Worm (Caenorhabditis elegans) whole organism, mixed stage, embryonic: Measurements from ENCODE around the gene Y38A10A.2.
"Not testable (repeated sequence)": the region's sequence is repeated elsewhere in the genome, so short reads cannot be mapped to it uniquely, and the experiment has no call there.

ENCODE experiments used
- M03D4.4 ChIP-seq: sonication (generic microtip); optimal IDR thresholded peaks from 2 replicates; lab custom pipeline; 2017; ENCODE audit warnings: mild to moderate bottlenecking, missing genetic modification characterization, missing compliant biosample characterization
- blmp-1 ChIP-seq: fragments of 150-350 bp; optimal IDR thresholded peaks from 2 replicates; lab custom pipeline; 2014; ENCODE audit warnings: missing biosample characterization, missing genetic modification characterization
- ceh-39 ChIP-seq: fragments of 150-350 bp; optimal IDR thresholded peaks from 2 replicates; lab custom pipeline; 2014; ENCODE audit warnings: missing biosample characterization, missing genetic modification characterization
- ceh-43 ChIP-seq: fragments of 200-800 bp; sonication (Bioruptor generic); optimal IDR thresholded peaks from 2 replicates; lab custom pipeline; 2018; ENCODE audit warnings: mild to moderate bottlenecking, missing genetic modification characterization, moderate library complexity, missing compliant biosample characterization
- ces-1 ChIP-seq: fragments of 150-350 bp; optimal IDR thresholded peaks from 2 replicates; lab custom pipeline; 2014; ENCODE audit warnings: missing biosample characterization, missing genetic modification reagents, missing genetic modification characterization
- cnd-1 ChIP-seq: fragments of 200-800 bp; sonication (Bioruptor generic); optimal IDR thresholded peaks from 2 replicates; lab custom pipeline; 2018; ENCODE audit warnings: mild to moderate bottlenecking, missing genetic modification characterization, missing compliant biosample characterization
- drap-1 ChIP-seq: fragments of 200-800 bp; sonication (Bioruptor generic); optimal IDR thresholded peaks from 3 replicates; lab custom pipeline; 2018; ENCODE audit warnings: mild to moderate bottlenecking, missing genetic modification characterization, missing compliant biosample characterization
- elt-1 ChIP-seq: sonication (generic microtip); optimal IDR thresholded peaks from 2 replicates; lab custom pipeline; 2017; ENCODE audit warnings: missing genetic modification characterization, mild to moderate bottlenecking, missing compliant biosample characterization, antibody characterized with exemption, moderate library complexity, borderline replicate concordance; ENCODE audit not compliant: insufficient read depth
- elt-3 ChIP-seq: fragments of 150-350 bp; optimal IDR thresholded peaks from 2 replicates; lab custom pipeline; 2014; ENCODE audit warnings: missing biosample characterization, missing genetic modification characterization
- flh-1 ChIP-seq: fragments of 200-800 bp; sonication (Bioruptor generic); optimal IDR thresholded peaks from 2 replicates; lab custom pipeline; 2018; ENCODE audit warnings: mild to moderate bottlenecking, missing genetic modification characterization, moderate library complexity, missing compliant biosample characterization
- ham-2 ChIP-seq: fragments of 200-800 bp; sonication (Bioruptor generic); optimal IDR thresholded peaks from 2 replicates; lab custom pipeline; 2018; ENCODE audit warnings: mild to moderate bottlenecking, missing genetic modification characterization, missing compliant biosample characterization
- hlh-1 ChIP-seq: fragments of 150-350 bp; optimal IDR thresholded peaks from 2 replicates; lab custom pipeline; 2014; ENCODE audit warnings: missing biosample characterization, missing genetic modification reagents, missing genetic modification characterization
- lin-13 ChIP-seq: fragments of 150-350 bp; optimal IDR thresholded peaks from 2 replicates; lab custom pipeline; 2014; ENCODE audit warnings: missing biosample characterization, missing genetic modification characterization
- lin-32 ChIP-seq: fragments of 200-800 bp; sonication (Bioruptor generic); optimal IDR thresholded peaks from 2 replicates; lab custom pipeline; 2018; ENCODE audit warnings: mild to moderate bottlenecking, missing genetic modification characterization, missing compliant biosample characterization
- lsy-2 ChIP-seq: fragments of 150-350 bp; optimal IDR thresholded peaks from 2 replicates; lab custom pipeline; 2014; ENCODE audit warnings: missing biosample characterization, missing genetic modification characterization
- mab-5 ChIP-seq: fragments of 150-350 bp; optimal IDR thresholded peaks from 2 replicates; lab custom pipeline; 2014; ENCODE audit warnings: missing biosample characterization, missing genetic modification characterization
- mep-1 ChIP-seq: fragments of 150-350 bp; optimal IDR thresholded peaks from 2 replicates; lab custom pipeline; 2017; ENCODE audit warnings: missing biosample characterization, missing genetic modification reagents, missing genetic modification characterization, inconsistent platforms
- mls-2 ChIP-seq: sonication (generic microtip); optimal IDR thresholded peaks from 2 replicates; lab custom pipeline; 2016; ENCODE audit warnings: mild to moderate bottlenecking, missing genetic modification characterization, moderate library complexity, missing compliant biosample characterization
- nhr-12 ChIP-seq: fragments of 150-350 bp; optimal IDR thresholded peaks from 2 replicates; lab custom pipeline; 2014; ENCODE audit warnings: missing biosample characterization, missing genetic modification characterization
- nhr-2 ChIP-seq: fragments of 150-350 bp; optimal IDR thresholded peaks from 2 replicates; lab custom pipeline; 2014; ENCODE audit warnings: missing biosample characterization, missing genetic modification characterization
- nhr-237 ChIP-seq: fragments of 150-350 bp; optimal IDR thresholded peaks from 2 replicates; lab custom pipeline; 2014; ENCODE audit warnings: missing biosample characterization, missing genetic modification characterization
- nhr-28 ChIP-seq: fragments of 150-350 bp; optimal IDR thresholded peaks from 2 replicates; lab custom pipeline; 2014; ENCODE audit warnings: missing biosample characterization, missing genetic modification characterization
- nhr-76 ChIP-seq: sonication (generic microtip); optimal IDR thresholded peaks from 2 replicates; lab custom pipeline; 2017; ENCODE audit warnings: missing biosample characterization, missing genetic modification characterization
- pha-4 ChIP-seq: fragments of 150-350 bp; optimal IDR thresholded peaks from 2 replicates; lab custom pipeline; 2018; ENCODE audit warnings: missing biosample characterization, missing genetic modification reagents, missing genetic modification characterization
- sem-2 ChIP-seq: fragments of 200-800 bp; sonication (Bioruptor generic); optimal IDR thresholded peaks from 2 replicates; lab custom pipeline; 2018; ENCODE audit warnings: mild to moderate bottlenecking, missing genetic modification characterization, missing compliant biosample characterization
- snpc-4 ChIP-seq: fragments of 150-350 bp; optimal IDR thresholded peaks from 2 replicates; lab custom pipeline; 2014; ENCODE audit warnings: missing biosample characterization, missing genetic modification characterization
- sptf-1 ChIP-seq: sonication (generic microtip); optimal IDR thresholded peaks from 2 replicates; lab custom pipeline; 2017; ENCODE audit warnings: mild to moderate bottlenecking, missing genetic modification characterization, moderate library complexity, missing compliant biosample characterization
- unc-120 ChIP-seq: sonication (generic microtip); optimal IDR thresholded peaks from 2 replicates; lab custom pipeline; 2017; ENCODE audit warnings: missing genetic modification characterization, missing compliant biosample characterization; ENCODE audit not compliant: poor library complexity, severe bottlenecking
- unc-39 ChIP-seq: fragments of 150-350 bp; optimal IDR thresholded peaks from 2 replicates; lab custom pipeline; 2014; ENCODE audit warnings: missing biosample characterization, missing genetic modification characterization
- unc-62 ChIP-seq: fragments of 150-350 bp; optimal IDR thresholded peaks from 2 replicates; lab custom pipeline; 2014; ENCODE audit warnings: missing biosample characterization, missing genetic modification reagents, missing genetic modification characterization
- zip-8 ChIP-seq: fragments of 150-350 bp; optimal IDR thresholded peaks from 2 replicates; lab custom pipeline; 2014; ENCODE audit warnings: missing biosample characterization, missing genetic modification characterization
- ztf-11 ChIP-seq: fragments of 150-350 bp; optimal IDR thresholded peaks from 2 replicates; lab custom pipeline; 2014; ENCODE audit warnings: missing biosample characterization, missing genetic modification characterization

The Y38A10A.2 gene

DNA sequence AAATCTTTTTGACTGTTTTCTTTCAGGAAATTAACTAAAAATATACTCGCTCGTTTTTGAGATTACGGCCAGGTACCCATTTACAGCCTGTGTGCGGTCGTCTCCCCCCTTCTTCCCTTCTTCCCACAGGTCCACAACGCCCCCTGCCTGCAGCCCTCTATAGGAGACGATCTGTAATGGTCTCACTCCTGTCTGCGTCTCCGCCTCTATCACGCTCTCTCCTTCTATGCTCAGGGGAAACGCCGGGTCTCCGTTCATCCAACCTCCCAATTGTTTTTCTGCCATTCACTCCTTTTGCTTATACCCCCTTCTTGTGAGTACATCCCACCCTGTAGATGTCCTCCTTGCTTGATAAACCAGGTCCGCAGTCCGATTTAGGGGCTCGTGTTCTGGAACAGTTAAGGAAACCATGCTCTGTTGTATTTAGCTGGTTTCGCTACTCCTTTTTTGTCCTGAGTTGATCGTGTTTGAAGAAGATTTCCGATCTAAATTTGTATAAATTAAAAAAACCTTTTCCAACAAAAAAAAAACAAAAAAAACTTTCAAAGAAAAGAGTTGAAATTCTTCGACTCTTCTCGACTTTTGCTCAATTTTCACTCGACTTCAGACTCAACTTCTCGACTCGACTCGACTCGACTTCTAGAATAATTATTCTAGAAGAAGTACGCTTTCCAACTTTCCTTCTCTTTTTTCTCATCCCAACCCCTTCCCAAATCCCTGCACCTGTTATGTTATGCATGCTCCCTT lies 24.7 kb downstream of the Y38A10A.2 start, which contains the start of gene F29G9.1:
Gene F29G9.1 (plus strand): TSS at position 697 of the 747 bp plus-strand sequence.
- not testable (repeated sequence) for TF ChIP-seq mls-2; ceh-39 (tag; lab: Kevin White, UChicago); lsy-2 (tag; lab: Kevin White, UChicago)

DNA sequence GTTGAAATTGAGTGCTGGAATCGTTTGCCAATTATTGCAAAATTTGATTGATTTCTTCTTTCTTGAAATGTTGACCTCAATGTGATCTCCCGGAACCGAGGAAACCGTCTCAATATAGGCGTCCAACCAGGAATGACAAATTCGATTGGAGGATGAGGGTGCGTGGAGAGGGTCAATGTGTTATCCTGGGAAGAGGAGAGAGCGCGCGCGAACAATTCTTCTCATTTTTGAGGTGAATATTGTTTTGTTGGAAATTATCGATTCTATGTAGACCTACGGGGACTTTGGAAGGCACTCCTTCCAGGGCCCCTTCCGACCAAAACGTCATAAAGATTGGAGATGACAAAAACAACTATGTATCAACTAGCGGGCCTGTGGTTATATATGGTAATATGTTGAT lies 26.7 kb downstream of the Y38A10A.2 start:
- TF ChIP-seq nhr-2 (tag; lab: Kevin White, UChicago) (no peak), unc-62 (no peak), lin-13 (tag; lab: Kevin White, UChicago) (no peak), elt-3 (tag; lab: Kevin White, UChicago) (no peak), mab-5 (no peak), elt-1 (tag; lab: Kevin White, UChicago) (no peak), drap-1 (GFP tag; lab: Kevin White, UChicago) (no peak), ceh-43 (GFP tag; lab: Kevin White, UChicago) (no peak), mep-1 (tag; lab: Kevin White, UChicago) (no peak), ceh-39 (tag; lab: Kevin White, UChicago) (no peak)

DNA sequence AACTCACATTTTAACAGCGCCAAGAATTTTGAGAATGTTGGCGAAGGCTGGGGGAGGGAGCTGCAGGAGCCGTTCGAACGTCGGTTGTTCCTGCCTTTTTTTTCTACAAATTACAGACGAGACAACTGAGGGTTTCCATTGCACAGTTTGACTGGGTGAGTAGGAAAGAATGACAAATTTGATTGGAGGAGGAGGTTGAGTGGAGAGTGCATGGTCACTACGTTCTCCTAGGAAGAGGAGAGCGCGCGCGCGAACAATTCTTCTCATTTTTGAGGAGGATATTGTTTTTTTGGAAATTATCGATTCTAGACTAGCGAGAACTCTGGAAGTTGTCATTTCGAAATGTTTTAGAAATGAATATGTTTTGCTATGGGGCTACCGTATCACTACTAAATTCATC lies 28.5 kb downstream of the Y38A10A.2 start, which contains the start of gene dhs-17:
Gene dhs-17 (minus strand): TSS at position 101 of the 400 bp plus-strand sequence.
- TF ChIP-seq lin-32 (GFP tag; lab: Kevin White, UChicago), result no peak
- TF ChIP-seq nhr-28 (tag; lab: Kevin White, UChicago), result no peak
- TF ChIP-seq nhr-12 (tag; lab: Kevin White, UChicago), result no peak
- TF ChIP-seq nhr-237 (tag; lab: Kevin White, UChicago), result no peak
- no peak for TF ChIP-seq unc-62
- no peak for TF ChIP-seq sem-2 (GFP tag; lab: Kevin White, UChicago)
- TF ChIP-seq unc-120 (tag; lab: Kevin White, UChicago), result no peak
- no peak for TF ChIP-seq mab-5
- no peak for TF ChIP-seq mep-1 (tag; lab: Kevin White, UChicago)
- no peak for TF ChIP-seq unc-39 (tag; lab: Kevin White, UChicago)
- TF ChIP-seq ham-2 (GFP tag; lab: Kevin White, UChicago), result no peak
- TF ChIP-seq ceh-39 (tag; lab: Kevin White, UChicago), result no peak
- no peak for TF ChIP-seq M03D4.4 (tag; lab: Kevin White, UChicago)
- no peak for TF ChIP-seq zip-8 (tag; lab: Kevin White, UChicago)
- TF ChIP-seq lsy-2 (tag; lab: Kevin White, UChicago), result no peak
- no peak for TF ChIP-seq ceh-43 (GFP tag; lab: Kevin White, UChicago)
- no peak for TF ChIP-seq ztf-11 (tag; lab: Kevin White, UChicago)
- TF ChIP-seq pha-4 (tag; lab: Kevin White, UChicago), result no peak
- TF ChIP-seq cnd-1 (tag; lab: Kevin White, UChicago), result no peak

DNA sequence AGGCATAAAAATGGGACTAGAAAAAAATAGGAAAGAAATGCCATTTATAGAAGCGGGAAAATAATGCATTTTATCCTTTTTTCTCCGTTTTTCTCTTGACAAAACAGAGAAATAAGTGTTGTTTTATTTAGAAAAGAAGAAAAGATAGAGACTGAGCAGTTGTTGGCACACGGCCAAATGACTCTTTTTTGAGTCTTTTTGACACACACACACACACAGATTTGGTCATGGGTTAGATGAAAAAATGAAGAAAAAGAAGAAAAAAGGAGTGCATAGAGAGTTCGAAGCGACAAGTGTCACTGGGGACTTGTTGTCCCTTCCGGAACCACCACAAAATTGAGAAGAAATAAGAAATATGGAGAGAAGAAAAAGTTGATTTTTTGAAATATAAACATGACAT lies 29.7 kb downstream of the Y38A10A.2 start:
- TF ChIP-seq ces-1 (GFP tag; lab: Kevin White, UChicago) (peak; percentile 22), zip-8 (tag; lab: Kevin White, UChicago) (no peak)

DNA sequence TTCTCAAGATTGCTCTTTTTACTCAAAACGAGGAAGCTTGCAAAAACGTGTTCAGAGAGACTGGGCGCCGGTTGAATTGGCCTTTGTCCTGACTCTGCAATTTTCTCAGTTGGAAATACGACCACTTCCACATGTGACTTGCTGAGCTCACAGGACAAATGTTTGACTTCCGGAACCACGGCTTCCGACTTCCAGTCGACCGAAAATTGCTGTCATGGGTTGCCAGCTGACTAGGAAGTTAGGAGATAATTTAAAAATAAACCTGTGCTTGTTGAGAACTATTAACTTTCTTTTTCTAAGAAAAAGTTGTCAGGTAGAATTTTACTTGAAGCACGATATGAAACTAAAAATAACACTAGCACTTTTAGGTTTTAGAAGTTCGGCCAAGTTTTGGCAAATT lies 31.6 kb downstream of the Y38A10A.2 start:
- TF ChIP-seq nhr-2 (tag; lab: Kevin White, UChicago), result no peak
- TF ChIP-seq, all 35 proteins: peak for 0

DNA sequence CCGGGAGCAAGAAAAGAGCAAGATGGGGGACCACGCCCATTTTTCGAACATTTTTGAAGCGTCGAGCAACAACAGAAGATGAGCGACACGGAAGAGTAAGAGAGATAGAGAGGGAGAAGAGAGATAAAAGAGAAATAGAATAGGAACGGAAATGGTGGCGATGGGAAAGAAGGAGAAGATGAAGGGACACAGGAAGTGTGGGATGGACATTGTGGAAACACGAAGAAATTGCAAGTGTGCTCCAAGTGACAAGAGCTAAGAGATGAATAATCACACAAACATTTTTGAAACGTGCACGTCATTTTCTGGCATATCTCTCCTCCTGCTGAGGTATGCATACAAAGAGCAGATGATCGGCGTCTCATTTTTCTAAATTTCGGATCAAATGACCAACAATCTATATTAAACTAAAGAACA lies 32.7 kb downstream of the Y38A10A.2 start:
- TF ChIP-seq snpc-4 (tag; lab: Kevin White, UChicago) (no peak), lin-32 (GFP tag; lab: Kevin White, UChicago) (no peak), unc-62 (peak; percentile 93), flh-1 (GFP tag; lab: Kevin White, UChicago) (no peak), unc-120 (tag; lab: Kevin White, UChicago) (peak; percentile 94), nhr-76 (tag; lab: Kevin White, UChicago) (no peak), hlh-1 (tag; lab: Kevin White, UChicago) (peak; percentile 48), sptf-1 (tag; lab: Kevin White, UChicago) (peak; percentile 37), blmp-1 (tag; lab: Kevin White, UChicago) (no peak)
- TF ChIP-seq, all 35 proteins: peak for 4
